Worm (Caenorhabditis elegans) whole organism, mixed stage, embryonic: ENCODE results near the gene C50H2.4.
A peak's percentile ranks its signal among the peaks of the same experiment; 100 is the strongest.

Source experiments
- ceh-83 ChIP-seq: fragments of 200-800 bp; sonication (Bioruptor generic); optimal IDR thresholded peaks from 2 replicates; lab custom pipeline; 2018; ENCODE audit warnings: mild to moderate bottlenecking, missing genetic modification characterization, missing compliant biosample characterization
- ces-1 ChIP-seq: fragments of 150-350 bp; optimal IDR thresholded peaks from 2 replicates; lab custom pipeline; 2014; ENCODE audit warnings: missing biosample characterization, missing genetic modification reagents, missing genetic modification characterization
- elt-1 ChIP-seq: sonication (generic microtip); optimal IDR thresholded peaks from 2 replicates; lab custom pipeline; 2017; ENCODE audit warnings: missing genetic modification characterization, mild to moderate bottlenecking, missing compliant biosample characterization, antibody characterized with exemption, moderate library complexity, borderline replicate concordance; ENCODE audit not compliant: insufficient read depth
- nhr-28 ChIP-seq: fragments of 150-350 bp; optimal IDR thresholded peaks from 2 replicates; lab custom pipeline; 2014; ENCODE audit warnings: missing biosample characterization, missing genetic modification characterization
- snpc-4 ChIP-seq: fragments of 150-350 bp; optimal IDR thresholded peaks from 2 replicates; lab custom pipeline; 2014; ENCODE audit warnings: missing biosample characterization, missing genetic modification characterization

DNA sequence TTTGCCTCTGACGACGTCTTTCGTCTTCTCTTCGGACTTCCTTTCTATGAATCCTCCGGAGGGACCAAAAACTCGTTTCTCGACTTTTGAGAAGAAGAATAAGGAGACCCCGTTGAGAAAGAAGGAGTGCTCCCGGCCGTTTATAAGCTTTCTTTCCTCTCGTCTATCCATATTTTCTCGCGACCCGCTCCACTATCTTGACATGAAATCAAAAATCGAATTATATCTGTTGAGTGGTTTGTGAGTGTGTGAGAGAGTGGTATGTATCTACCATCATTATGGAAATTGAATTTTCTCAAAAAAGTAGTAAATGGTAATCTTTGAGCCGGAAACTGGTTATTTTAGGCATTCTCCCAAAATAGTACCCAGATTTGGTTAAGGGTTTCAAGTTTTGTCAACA, 5.6 kb upstream of the C50H2.4 start:
- TF ChIP-seq snpc-4 (no peak), nhr-28 (tag; lab: Kevin White, UChicago) (no peak), ces-1 (GFP tag; lab: Kevin White, UChicago) (peak; percentile 85), ceh-83 (GFP tag; lab: Kevin White, UChicago) (no peak), elt-1 (tag; lab: Kevin White, UChicago) (no peak)
